Fruit fly (Drosophila melanogaster) whole organism, embryonic: ENCODE results near the gene CG42299.

Source experiments
- Aef1 ChIP-seq: fragments of 200-800 bp; sonication (Bioruptor generic); IDR thresholded peaks from 3 replicates; pipeline ENCODE4 v1.3.6; 2022; ENCODE audit warnings: missing biosample characterization, missing genetic modification characterization
- Bgb ChIP-seq: fragments of 200-800 bp; sonication (Bioruptor generic); IDR thresholded peaks from 2 replicates; pipeline ENCODE4 v1.3.6; 2022; ENCODE audit warnings: missing biosample characterization, missing genetic modification characterization; ENCODE audit not compliant: partially characterized antibody
- Blimp-1 ChIP-seq: fragments of 200-800 bp; sonication (Bioruptor generic); optimal IDR thresholded peaks from 3 replicates; lab custom pipeline; 2018; ENCODE audit warnings: missing biosample characterization, missing genetic modification characterization, mild to moderate bottlenecking, moderate library complexity, missing genetic modification reagents
- BtbVII ChIP-seq: fragments of 200-800 bp; sonication (Bioruptor generic); optimal IDR thresholded peaks from 3 replicates; lab custom pipeline; 2017; ENCODE audit warnings: missing biosample characterization, mild to moderate bottlenecking, missing genetic modification characterization
- CG11398 ChIP-seq: fragments of 200-800 bp; sonication (Bioruptor generic); optimal IDR thresholded peaks from 2 replicates; lab custom pipeline; 2016; ENCODE audit warnings: missing biosample characterization, missing genetic modification characterization
- CG12299 ChIP-seq: fragments of 200-800 bp; sonication (Bioruptor generic); optimal IDR thresholded peaks from 2 replicates; lab custom pipeline; 2018; ENCODE audit warnings: missing biosample characterization, mild to moderate bottlenecking, missing genetic modification characterization
- CG12659 ChIP-seq: fragments of 200-800 bp; sonication (Bioruptor generic); optimal IDR thresholded peaks from 3 replicates; lab custom pipeline; 2017; ENCODE audit warnings: mild to moderate bottlenecking, missing biosample characterization, missing genetic modification reagents, missing genetic modification characterization
- CG12744 ChIP-seq: fragments of 200-800 bp; sonication (Bioruptor generic); optimal IDR thresholded peaks from 2 replicates; lab custom pipeline; 2016; ENCODE audit warnings: missing biosample characterization, missing genetic modification characterization
- CG14441 ChIP-seq: fragments of 200-800 bp; sonication (Bioruptor generic); IDR thresholded peaks from 2 replicates; pipeline ENCODE4 v1.3.6; 2022; ENCODE audit warnings: missing biosample characterization, missing genetic modification characterization
- CG1603 ChIP-seq: fragments of 200-800 bp; sonication (Bioruptor generic); optimal IDR thresholded peaks from 2 replicates; lab custom pipeline; 2019; ENCODE audit warnings: missing biosample characterization, mild to moderate bottlenecking, missing genetic modification characterization, moderate library complexity
- CG17359 ChIP-seq: fragments of 200-800 bp; sonication (Bioruptor generic); optimal IDR thresholded peaks from 3 replicates; lab custom pipeline; 2018; ENCODE audit warnings: missing biosample characterization, mild to moderate bottlenecking, missing genetic modification characterization, moderate library complexity
- CG30403 ChIP-seq: fragments of 200-800 bp; sonication (Bioruptor generic); optimal IDR thresholded peaks from 3 replicates; lab custom pipeline; 2016; ENCODE audit warnings: missing biosample characterization, missing genetic modification characterization
- CG30431 ChIP-seq: fragments of 200-800 bp; sonication (Bioruptor generic); optimal IDR thresholded peaks from 2 replicates; lab custom pipeline; 2017; ENCODE audit warnings: missing biosample characterization, missing genetic modification characterization
- CG3726 ChIP-seq: fragments of 200-800 bp; sonication (Bioruptor generic); IDR thresholded peaks from 3 replicates; pipeline ENCODE4, ENCODE4 v1.3.6; 2022; ENCODE audit warnings: missing biosample characterization, missing genetic modification characterization
- CG3847 ChIP-seq: fragments of 200-800 bp; sonication (Bioruptor generic); IDR thresholded peaks from 2 replicates; pipeline ENCODE4 v1.3.6; 2022; ENCODE audit warnings: missing biosample characterization, missing genetic modification characterization
- CG42726 ChIP-seq: fragments of 200-800 bp; sonication (Bioruptor generic); IDR thresholded peaks from 2 replicates; pipeline ENCODE4 v1.3.6; 2022; ENCODE audit warnings: missing biosample characterization, missing genetic modification characterization; ENCODE audit not compliant: partially characterized antibody
- CG4730 ChIP-seq: fragments of 200-800 bp; sonication (Bioruptor generic); IDR thresholded peaks from 2 replicates; pipeline ENCODE4 v1.3.6; 2022; ENCODE audit warnings: missing biosample characterization, missing genetic modification characterization
- CG4854 ChIP-seq: fragments of 200-800 bp; sonication (Bioruptor generic); optimal IDR thresholded peaks from 2 replicates; lab custom pipeline; 2016; ENCODE audit warnings: missing biosample characterization, missing genetic modification characterization, inconsistent platforms
- CG6683 ChIP-seq: fragments of 200-800 bp; sonication (Bioruptor generic); optimal IDR thresholded peaks from 2 replicates; lab custom pipeline; 2017; ENCODE audit warnings: missing biosample characterization, mild to moderate bottlenecking, missing genetic modification characterization, missing genetic modification reagents
- CG7745 ChIP-seq: fragments of 200-800 bp; sonication (Bioruptor generic); optimal IDR thresholded peaks from 2 replicates; lab custom pipeline; 2018; ENCODE audit warnings: missing biosample characterization, mild to moderate bottlenecking, missing genetic modification characterization, moderate library complexity
- CG7786 ChIP-seq: fragments of 200-800 bp; sonication (Bioruptor generic); optimal IDR thresholded peaks from 2 replicates; lab custom pipeline; 2016; ENCODE audit warnings: missing biosample characterization, missing genetic modification characterization
- CG9932 ChIP-seq: fragments of 200-800 bp; sonication (Bioruptor generic); IDR thresholded peaks from 2 replicates; pipeline ENCODE4 v1.3.6; 2022; ENCODE audit warnings: missing biosample characterization, missing genetic modification characterization
- CkIIα-i1 ChIP-seq: fragments of 200-800 bp; sonication (Bioruptor generic); IDR thresholded peaks from 2 replicates; pipeline ENCODE4 v1.3.6; 2022; ENCODE audit warnings: missing biosample characterization, missing genetic modification characterization
- Dp ChIP-seq: fragments of 200-800 bp; sonication (Bioruptor generic); optimal IDR thresholded peaks from 2 replicates; lab custom pipeline; 2018; ENCODE audit warnings: missing biosample characterization, mild to moderate bottlenecking, missing genetic modification characterization, moderate library complexity
- Eip74EF ChIP-seq, 2 experiments: fragments of 200-800 bp in 1 of 2; fragments of >200 bp in 1 of 2; sonication (Bioruptor generic) in 1 of 2; optimal IDR thresholded peaks; 2 replicates each; lab custom pipeline; 2017 to 2019; ENCODE audit warnings: missing biosample characterization in 2 of 2, missing genetic modification characterization in 2 of 2, mild to moderate bottlenecking in 1 of 2, moderate library complexity in 1 of 2
- Ets97D ChIP-seq: fragments of 200-800 bp; sonication (Bioruptor generic); optimal IDR thresholded peaks from 3 replicates; lab custom pipeline; 2016; ENCODE audit warnings: missing biosample characterization, missing genetic modification characterization
- NK7.1 ChIP-seq: fragments of 200-800 bp; sonication (Bioruptor generic); optimal IDR thresholded peaks from 3 replicates; lab custom pipeline; 2016; ENCODE audit warnings: missing biosample characterization, missing genetic modification characterization
- Nf-YA ChIP-seq: fragments of 200-800 bp; sonication (Bioruptor generic); IDR thresholded peaks from 2 replicates; pipeline ENCODE4 v1.3.6; 2022; ENCODE audit warnings: missing biosample characterization, missing genetic modification characterization
- Nf-YC ChIP-seq: fragments of 200-800 bp; optimal IDR thresholded peaks from 3 replicates; lab custom pipeline; 2019; ENCODE audit warnings: missing biosample characterization, mild to moderate bottlenecking, missing genetic modification characterization, moderate library complexity
- Tbp ChIP-seq: fragments of >200 bp; optimal IDR thresholded peaks from 2 replicates; lab custom pipeline; 2018; ENCODE audit warnings: missing biosample characterization, missing genetic modification characterization
- YL-1 ChIP-seq: fragments of 200-800 bp; sonication (Bioruptor generic); optimal IDR thresholded peaks from 3 replicates; lab custom pipeline; 2017; ENCODE audit warnings: missing biosample characterization, mild to moderate bottlenecking, missing genetic modification characterization
- amos ChIP-seq: fragments of 200-800 bp; sonication (Bioruptor generic); IDR thresholded peaks from 2 replicates; pipeline ENCODE4 v1.3.6; 2022; ENCODE audit warnings: missing biosample characterization, missing genetic modification characterization; ENCODE audit not compliant: partially characterized antibody
- br ChIP-seq: fragments of >200 bp; optimal IDR thresholded peaks from 2 replicates; lab custom pipeline; 2017
- chinmo ChIP-seq: fragments of 200-800 bp; sonication (Bioruptor generic); IDR thresholded peaks from 4 replicates; pipeline ENCODE4 v1.3.6; 2022; ENCODE audit warnings: missing biosample characterization, missing genetic modification characterization; ENCODE audit not compliant: partially characterized antibody
- da ChIP-seq: fragments of 200-800 bp; sonication (Bioruptor generic); optimal IDR thresholded peaks from 2 replicates; lab custom pipeline; 2016; ENCODE audit warnings: missing biosample characterization, missing genetic modification characterization
- dimm ChIP-seq: fragments of 200-800 bp; sonication (Bioruptor generic); IDR thresholded peaks from 2 replicates; pipeline ENCODE4 v1.3.6; 2022; ENCODE audit warnings: missing biosample characterization, missing genetic modification characterization
- ems ChIP-seq: fragments of 200-800 bp; sonication (Bioruptor generic); optimal IDR thresholded peaks from 3 replicates; lab custom pipeline; 2016; ENCODE audit warnings: missing biosample characterization, missing genetic modification characterization
- gcm ChIP-seq: fragments of 200-800 bp; sonication (Bioruptor generic); optimal IDR thresholded peaks from 2 replicates; lab custom pipeline; 2019; ENCODE audit warnings: missing biosample characterization, mild to moderate bottlenecking, missing genetic modification characterization, moderate library complexity
- hkb ChIP-seq, 2 experiments: fragments of 200-800 bp in 1 of 2; fragments of >200 bp in 1 of 2; sonication (Bioruptor generic) in 1 of 2; IDR thresholded peaks in 1 of 2; optimal IDR thresholded peaks in 1 of 2; 2 replicates each; pipeline versions ENCODE4 v1.3.6 to Lab custom; 2017 to 2022; ENCODE audit warnings: missing biosample characterization in 1 of 2, missing genetic modification characterization in 1 of 2
- jumu ChIP-seq: fragments of 200-800 bp; sonication (Bioruptor generic); optimal IDR thresholded peaks from 3 replicates; lab custom pipeline; 2016; ENCODE audit warnings: missing biosample characterization, missing genetic modification characterization
- p53 ChIP-seq: fragments of 200-800 bp; sonication (Bioruptor generic); optimal IDR thresholded peaks from 2 replicates; lab custom pipeline; 2016; ENCODE audit warnings: missing biosample characterization, missing genetic modification characterization
- rib ChIP-seq: fragments of 200-800 bp; sonication (Bioruptor generic); IDR thresholded peaks from 2 replicates; pipeline ENCODE4 v1.3.6; 2022; ENCODE audit warnings: missing biosample characterization, missing genetic modification characterization
- schlank ChIP-seq: fragments of 200-800 bp; sonication (Bioruptor generic); optimal IDR thresholded peaks from 2 replicates; lab custom pipeline; 2018; ENCODE audit warnings: missing biosample characterization, mild to moderate bottlenecking, missing genetic modification characterization
- sim ChIP-seq: fragments of 200-800 bp; sonication (Bioruptor generic); IDR thresholded peaks from 2 replicates; pipeline ENCODE4 v1.3.6; 2022; ENCODE audit warnings: missing biosample characterization, missing genetic modification characterization
- stc ChIP-seq: fragments of 200-800 bp; sonication (Bioruptor generic); IDR thresholded peaks from 2 replicates; pipeline ENCODE4 v1.3.6; 2022; ENCODE audit warnings: missing biosample characterization, missing genetic modification characterization
- stwl ChIP-seq: fragments of 200-800 bp; sonication (Bioruptor generic); optimal IDR thresholded peaks from 3 replicates; lab custom pipeline; 2018; ENCODE audit warnings: missing biosample characterization, mild to moderate bottlenecking, missing genetic modification characterization, moderate library complexity
- toy ChIP-seq: fragments of 200-800 bp; sonication (Bioruptor generic); IDR thresholded peaks from 2 replicates; pipeline ENCODE4 v1.3.6; 2022; ENCODE audit warnings: missing biosample characterization, missing genetic modification characterization
- unc-4 ChIP-seq: fragments of 200-800 bp; sonication (Bioruptor generic); IDR thresholded peaks from 2 replicates; pipeline ENCODE4 v1.3.6; 2022; ENCODE audit warnings: missing biosample characterization, missing genetic modification characterization; ENCODE audit not compliant: partially characterized antibody
- vfl ChIP-seq: fragments of 200-800 bp; sonication (Bioruptor generic); optimal IDR thresholded peaks from 2 replicates; lab custom pipeline; 2016; ENCODE audit warnings: missing biosample characterization, missing genetic modification characterization
- zfh2 ChIP-seq: fragments of 200-800 bp; sonication (Bioruptor generic); optimal IDR thresholded peaks from 2 replicates; lab custom pipeline; 2016; ENCODE audit warnings: missing biosample characterization, missing genetic modification characterization

CG42299 gene

DNA sequence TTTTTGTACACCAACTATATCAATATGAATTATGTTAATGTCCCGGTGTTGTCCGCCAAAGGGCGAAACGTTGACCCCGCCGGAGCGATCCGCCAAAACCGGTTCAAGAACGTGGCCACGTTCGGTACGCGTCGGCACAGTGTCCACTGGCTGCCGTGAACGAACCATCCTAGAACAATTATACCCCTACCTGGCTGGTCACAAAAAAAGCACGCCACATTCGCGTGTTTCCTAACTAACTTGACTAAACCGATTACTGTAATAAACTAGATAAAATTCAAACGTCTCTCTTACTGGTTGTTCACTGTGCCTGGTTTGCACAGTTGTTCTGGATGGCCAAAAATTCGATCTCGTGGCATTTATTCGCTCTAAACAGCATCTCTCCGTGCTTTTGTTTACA, 4.1 kb upstream of the CG42299 start (continued):
- TF ChIP-seq unc-4 (GFP tag; lab: Robert Waterston, UW), result no peak
- TF ChIP-seq Blimp-1 (GFP tag; lab: Kevin White, UChicago), result peak; percentile 85
- peak; percentile 78 for TF ChIP-seq stc (GFP tag; lab: Robert Waterston, UW)
- peak; percentile 82 for TF ChIP-seq CG12744 (GFP tag; lab: Kevin White, UChicago)
- peak; percentile 62 for TF ChIP-seq da (GFP tag; lab: Kevin White, UChicago)
- peak; percentile 90 for TF ChIP-seq CG4854 (GFP tag; lab: Kevin White, UChicago)
- TF ChIP-seq CG42726 (GFP tag; lab: Robert Waterston, UW), result no peak
- peak; percentile 97 for TF ChIP-seq CG9932 (GFP tag; lab: Robert Waterston, UW)
- TF ChIP-seq CG7786, result peak; percentile 93
- peak; percentile 77 for TF ChIP-seq NK7.1
- TF ChIP-seq CkIIα-i1 (GFP tag; lab: Robert Waterston, UW), result peak; percentile 52; the same call in 1 of the 2 replicates
- TF ChIP-seq toy (GFP tag; lab: Robert Waterston, UW), result peak; percentile 78
- peak in 1 of 2 experiments; percentile 77 for TF ChIP-seq Eip74EF (GFP tag; optimal IDR thresholded peaks at IDR 0.05; lab: Kevin White, UChicago)
- peak; percentile 75 for TF ChIP-seq gcm
- peak; percentile 58 for TF ChIP-seq Ets97D (GFP tag; lab: Kevin White, UChicago)
- peak; percentile 72 for TF ChIP-seq vfl (GFP tag; lab: Kevin White, UChicago)
- no peak for TF ChIP-seq chinmo
- TF ChIP-seq amos (GFP tag; lab: Robert Waterston, UW), result no peak
- TF ChIP-seq CG12299 (tag; lab: Kevin White, UChicago), result peak; percentile 82
- peak; percentile 59 for TF ChIP-seq YL-1 (GFP tag; lab: Kevin White, UChicago)
- peak; percentile 90 for TF ChIP-seq ems (GFP tag; lab: Kevin White, UChicago)
- TF ChIP-seq br (lab: Kevin White, UChicago), result no peak
- TF ChIP-seq CG12659 (GFP tag; lab: Kevin White, UChicago), result peak; percentile 91
- TF ChIP-seq CG6683 (GFP tag; lab: Kevin White, UChicago), result peak; percentile 81
- no peak for TF ChIP-seq Bgb
- TF ChIP-seq CG4730 (GFP tag; lab: Robert Waterston, UW), result peak; percentile 88
- no peak for TF ChIP-seq stwl (tag; lab: Kevin White, UChicago)
- TF ChIP-seq rib, result peak; percentile 95
- TF ChIP-seq CG3847 (GFP tag; lab: Robert Waterston, UW), result peak; percentile 94
- TF ChIP-seq dimm (GFP tag; lab: Robert Waterston, UW), result peak; percentile 75
- peak; percentile 94 for TF ChIP-seq CG1603
- no peak for TF ChIP-seq hkb (optimal IDR thresholded peaks at IDR 0.05; lab: Kevin White, UChicago)
- TF ChIP-seq hkb (GFP tag; IDR thresholded peaks at IDR 0.05; lab: Robert Waterston, UW), result peak; percentile 92
- peak; percentile 93 for TF ChIP-seq CG14441 (GFP tag; lab: Robert Waterston, UW)
- TF ChIP-seq Nf-YA (GFP tag; lab: Robert Waterston, UW), result peak; percentile 76
- TF ChIP-seq zfh2 (GFP tag; lab: Kevin White, UChicago), result peak; percentile 96
- peak; percentile 91 for TF ChIP-seq CG30431 (GFP tag; lab: Kevin White, UChicago)
- peak; percentile 12 for TF ChIP-seq CG7745 (tag; lab: Kevin White, UChicago)
- TF ChIP-seq CG30403 (GFP tag; lab: Kevin White, UChicago), result peak; percentile 88
- peak; percentile 89 for TF ChIP-seq jumu (GFP tag; lab: Kevin White, UChicago)
- TF ChIP-seq Nf-YC, result peak; percentile 66
- no peak for TF ChIP-seq Dp (GFP tag; lab: Kevin White, UChicago)
- TF ChIP-seq CG17359 (tag; lab: Kevin White, UChicago), result peak; percentile 87
- TF ChIP-seq schlank (tag; lab: Kevin White, UChicago), result peak; percentile 92
- TF ChIP-seq BtbVII (GFP tag; lab: Kevin White, UChicago), result peak; percentile 85
- peak; percentile 73 for TF ChIP-seq sim
- TF ChIP-seq CG11398 (GFP tag; lab: Kevin White, UChicago), result peak; percentile 86
- peak; percentile 72 for TF ChIP-seq p53 (GFP tag; lab: Kevin White, UChicago)
- no peak for TF ChIP-seq Tbp (GFP tag; lab: Kevin White, UChicago)
- TF ChIP-seq Aef1 (GFP tag; lab: Robert Waterston, UW), result peak; percentile 93
- TF ChIP-seq CG3726, result peak; percentile 68; the same call in 1 of the 3 replicates
